Worm (Caenorhabditis elegans) whole organism, L1 larva: ENCODE data around the gene col-131.

ENCODE experiments used
- aha-1 ChIP-seq: fragments of 150-350 bp; optimal IDR thresholded peaks from 2 replicates; lab custom pipeline; 2014; ENCODE audit warnings: missing biosample characterization, missing genetic modification characterization
- ceh-88 ChIP-seq: fragments of 200-800 bp; sonication (Bioruptor generic); IDR thresholded peaks from 2 replicates; pipeline ENCODE4 v1.3.6; 2022; ENCODE audit warnings: missing genetic modification characterization, missing compliant biosample characterization
- lin-13 ChIP-seq: fragments of 150-350 bp; optimal IDR thresholded peaks from 2 replicates; lab custom pipeline; 2014; ENCODE audit warnings: missing biosample characterization, missing genetic modification reagents, missing genetic modification characterization
- lin-39 ChIP-seq: fragments of 150-350 bp; optimal IDR thresholded peaks from 2 replicates; lab custom pipeline; 2014; ENCODE audit warnings: missing biosample characterization, missing genetic modification reagents, missing genetic modification characterization
- nhr-76 ChIP-seq: sonication (generic microtip); optimal IDR thresholded peaks from 2 replicates; lab custom pipeline; 2017; ENCODE audit warnings: missing biosample characterization, missing genetic modification characterization
- nhr-77 ChIP-seq: fragments of 150-350 bp; optimal IDR thresholded peaks from 2 replicates; lab custom pipeline; 2014; ENCODE audit warnings: missing biosample characterization, missing genetic modification characterization
- nhr-84 ChIP-seq: sonication (generic microtip); optimal IDR thresholded peaks from 2 replicates; lab custom pipeline; 2017; ENCODE audit warnings: missing biosample characterization, missing genetic modification characterization
- nhr-85 ChIP-seq: sonication (generic microtip); peaks from one replicate; lab custom pipeline; 2016; ENCODE audit warnings: missing genetic modification characterization, inconsistent platforms, missing compliant biosample characterization
- unc-130 ChIP-seq: fragments of 150-350 bp; optimal IDR thresholded peaks from 2 replicates; lab custom pipeline; 2017; ENCODE audit warnings: missing biosample characterization, missing genetic modification characterization, inconsistent platforms
- unc-30 ChIP-seq: sonication (generic microtip); optimal IDR thresholded peaks from 2 replicates; lab custom pipeline; 2017; ENCODE audit warnings: missing biosample characterization, missing genetic modification characterization

DNA sequence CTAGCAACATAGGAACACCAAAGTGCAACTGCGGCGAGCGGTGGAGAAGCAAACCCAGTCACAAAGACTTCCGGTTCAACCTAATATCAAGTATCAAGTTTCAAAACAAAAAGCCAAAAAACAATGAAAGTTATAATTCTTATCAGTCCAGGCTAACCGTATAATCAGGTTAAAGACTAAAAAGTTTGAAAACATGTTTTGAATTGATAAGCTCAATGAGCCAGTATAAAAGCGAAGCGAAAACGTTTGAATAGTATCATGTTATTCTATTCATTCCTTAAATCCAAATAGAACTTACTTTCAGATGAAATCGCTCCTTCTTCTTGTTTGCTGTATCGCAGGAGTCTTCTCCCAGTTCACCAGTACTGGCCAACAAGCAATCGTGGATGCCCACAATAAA lies 16.0 kb downstream of the col-131 start, which contains the start of gene scl-11:
- TF ChIP-seq lin-39 (tag; lab: Kevin White, UChicago), result no peak
- no peak for TF ChIP-seq nhr-77 (tag; lab: Kevin White, UChicago)
- TF ChIP-seq unc-130 (tag; lab: Kevin White, UChicago), result no peak
- TF ChIP-seq unc-30, result no peak
- no peak for TF ChIP-seq aha-1 (tag; lab: Kevin White, UChicago)
- TF ChIP-seq ceh-88 (GFP tag; lab: Robert Waterston, UW), result no peak
- TF ChIP-seq nhr-76, result no peak
- TF ChIP-seq lin-13, result no peak
- TF ChIP-seq nhr-84 (tag; lab: Kevin White, UChicago), result no peak
- no peak for TF ChIP-seq nhr-85 (tag; lab: Kevin White, UChicago)
